Worm (Caenorhabditis elegans) whole organism, L4 larva: ENCODE results near the gene F45F2.11.

Experiments used
- attf-4 ChIP-seq: sonication (generic microtip); optimal IDR thresholded peaks from 3 replicates; lab custom pipeline; 2017; ENCODE audit warnings: missing biosample characterization, missing genetic modification characterization
- ceh-62 ChIP-seq: sonication (generic microtip); optimal IDR thresholded peaks from 2 replicates; lab custom pipeline; 2017; ENCODE audit warnings: missing biosample characterization, missing genetic modification characterization
- daf-12 ChIP-seq: fragments of 150-350 bp; optimal IDR thresholded peaks from 2 replicates; lab custom pipeline; 2014; ENCODE audit warnings: missing biosample characterization, missing genetic modification reagents, missing genetic modification characterization
- dpl-1 ChIP-seq: fragments of 150-350 bp; optimal IDR thresholded peaks from 2 replicates; lab custom pipeline; 2014; ENCODE audit warnings: missing biosample characterization, missing genetic modification reagents, missing genetic modification characterization
- egl-27 ChIP-seq: sonication (generic microtip); optimal IDR thresholded peaks from 3 replicates; lab custom pipeline; 2017; ENCODE audit warnings: missing biosample characterization, missing genetic modification reagents, missing genetic modification characterization
- egl-43 ChIP-seq: fragments of 200-800 bp; sonication (Bioruptor generic); IDR thresholded peaks from 2 replicates; pipeline ENCODE4 v1.3.6; 2022; ENCODE audit warnings: missing genetic modification reagents, missing genetic modification characterization, missing compliant biosample characterization
- lin-38 ChIP-seq: fragments of 200-800 bp; sonication (Bioruptor generic); IDR thresholded peaks from 2 replicates; pipeline ENCODE4 v1.3.6; 2022; ENCODE audit warnings: missing genetic modification reagents, missing genetic modification characterization, missing compliant biosample characterization
- lsy-2 ChIP-seq, 2 experiments: fragments of 150-350 bp in 1 of 2; sonication (generic microtip) in 1 of 2; optimal IDR thresholded peaks; 2 replicates each; lab custom pipeline; 2014 to 2017; ENCODE audit warnings: missing biosample characterization in 2 of 2, missing genetic modification characterization in 2 of 2
- mdl-1 ChIP-seq, 2 experiments: fragments of 150-350 bp in 1 of 2; sonication (generic microtip) in 1 of 2; optimal IDR thresholded peaks; 2 replicates each; lab custom pipeline; 2014 to 2017; ENCODE audit warnings: missing biosample characterization in 2 of 2, missing genetic modification characterization in 2 of 2
- nhr-76 ChIP-seq: fragments of 150-350 bp; optimal IDR thresholded peaks from 2 replicates; lab custom pipeline; 2014; ENCODE audit warnings: missing biosample characterization, missing genetic modification characterization
- nhr-77 ChIP-seq: fragments of 150-350 bp; optimal IDR thresholded peaks from 2 replicates; lab custom pipeline; 2014; ENCODE audit warnings: missing biosample characterization, missing genetic modification characterization
- set-16 ChIP-seq: fragments of 200-800 bp; sonication (Bioruptor generic); IDR thresholded peaks from 2 replicates; pipeline ENCODE4 v1.3.6; 2022; ENCODE audit warnings: missing genetic modification reagents, missing genetic modification characterization, missing compliant biosample characterization
- snpc-4 ChIP-seq: fragments of 150-350 bp; optimal IDR thresholded peaks from 2 replicates; lab custom pipeline; 2014; ENCODE audit warnings: missing biosample characterization, missing genetic modification characterization
- unc-62 ChIP-seq, 3 experiments: fragments of 150-350 bp in 1 of 3; sonication (generic microtip); optimal IDR thresholded peaks in 2 of 3; peaks in 1 of 3; 1 replicate in 1 of 3; 2 replicates in 2 of 3; lab custom pipeline; 2014 to 2017; ENCODE audit warnings: missing biosample characterization in 3 of 3, missing genetic modification characterization in 3 of 3, missing genetic modification reagents in 3 of 3, missing genotype in 1 of 3

ce11 chrV:8537031-8537430, 16.3 kb upstream of the F45F2.11 start, which contains the start of gene otpl-4:
- TF ChIP-seq lsy-2 (tag; optimal IDR thresholded peaks at IDR 0.05; lab: Kevin White, UChicago) (no peak), daf-12 (tag; lab: Kevin White, UChicago) (no peak), dpl-1 (GFP tag; lab: Kevin White, UChicago) (no peak), set-16 (no peak), egl-43 (GFP tag; lab: Robert Waterston, UW) (no peak), nhr-77 (no peak), snpc-4 (tag; lab: Kevin White, UChicago) (no peak), ceh-62 (tag; lab: Kevin White, UChicago) (no peak), lin-38 (GFP tag; lab: Robert Waterston, UW) (no peak), attf-4 (tag; lab: Kevin White, UChicago) (no peak), nhr-76 (tag; lab: Kevin White, UChicago) (no peak), mdl-1 (tag; optimal IDR thresholded peaks at IDR 0.05; lab: Kevin White, UChicago) (no peak), unc-62 (GFP tag; optimal IDR thresholded peaks at IDR 0.05 in 1 of 2; lab: Kevin White, UChicago) (no peak), unc-62 (tag; optimal IDR thresholded peaks at IDR 0.05; lab: Kevin White, UChicago) (no peak), egl-27 (tag; lab: Kevin White, UChicago) (no peak)
